Fruit fly (Drosophila melanogaster): Measurements from ENCODE around the gene Zmynd8.

Gene Zmynd8

DNA sequence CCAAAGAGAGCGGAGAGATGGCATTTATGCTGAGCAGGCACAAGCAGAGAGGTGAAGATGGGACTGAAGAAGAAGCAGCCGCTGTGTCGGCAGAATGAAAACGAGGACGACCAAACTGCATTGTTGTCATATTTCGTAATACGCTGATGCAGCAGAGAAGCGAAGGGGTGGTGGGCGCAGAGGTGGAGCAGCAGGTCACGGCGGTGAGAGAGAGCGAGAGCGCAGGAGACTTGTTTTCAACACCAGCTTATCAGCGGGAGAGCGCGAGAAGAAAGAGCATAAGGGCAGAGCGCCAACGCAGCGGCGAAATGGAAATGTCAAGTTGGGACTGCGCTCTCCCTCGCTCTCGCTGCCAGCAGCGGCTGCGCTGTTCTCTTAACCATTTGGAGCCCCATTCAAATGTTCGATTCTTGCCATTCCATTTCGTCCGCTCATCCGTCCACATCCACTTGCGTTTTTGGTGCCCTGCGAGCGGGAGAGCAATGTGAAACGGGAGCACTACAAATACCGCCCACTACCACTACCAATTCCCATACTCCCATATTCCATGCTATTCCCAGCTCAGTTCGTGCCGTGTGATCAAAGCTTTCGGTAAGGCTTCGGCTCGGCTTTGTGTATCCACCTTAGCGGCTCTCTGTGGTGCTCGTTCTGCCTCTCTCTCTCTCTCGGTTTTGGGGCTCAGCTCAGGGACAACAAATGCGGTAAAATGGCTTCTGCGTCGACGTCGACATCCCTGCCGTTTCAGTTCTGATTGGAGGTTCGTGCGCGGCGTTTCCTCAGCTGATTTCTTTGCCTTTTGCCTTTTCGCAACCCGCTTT lies 44.2 kb downstream of the Zmynd8 start, which contains the start of gene ttk (continued):
- TF ChIP-seq CG10274 (GFP tag; optimal IDR thresholded peaks at IDR 0.05): no peak
- TF ChIP-seq Antp (GFP tag; optimal IDR thresholded peaks at IDR 0.05): no peak
- TF ChIP-seq CG10979 (tag; optimal IDR thresholded peaks at IDR 0.05): no peak
- no peak for TF ChIP-seq CG9876 (GFP tag; optimal IDR thresholded peaks at IDR 0.05)
- TF ChIP-seq dati (GFP tag; IDR thresholded peaks at IDR 0.05): no peak
- no peak for TF ChIP-seq Lhr (GFP tag; optimal IDR thresholded peaks at IDR 0.05)
- peak; percentile 2 for TF ChIP-seq lab (GFP tag; optimal IDR thresholded peaks at IDR 0.05)
- TF ChIP-seq CG4328 (GFP tag; optimal IDR thresholded peaks at IDR 0.05): peak; percentile 17
- TF ChIP-seq HLHmδ (GFP tag; optimal IDR thresholded peaks at IDR 0.05): peak; percentile 9
- TF ChIP-seq zfh1 (GFP tag; IDR thresholded peaks at IDR 0.05): no peak
- no peak for TF ChIP-seq zen (tag; optimal IDR thresholded peaks at IDR 0.05)
- TF ChIP-seq pan (optimal IDR thresholded peaks at IDR 0.05): no peak
- no peak for TF ChIP-seq pan (GFP tag; optimal IDR thresholded peaks at IDR 0.05 in 1 of 2, IDR thresholded peaks at IDR 0.05 in 1 of 2)
- TF ChIP-seq Hr3 (GFP tag; optimal IDR thresholded peaks at IDR 0.05): no peak
- TF ChIP-seq dysf (GFP tag; IDR thresholded peaks at IDR 0.05): no peak
- no peak for TF ChIP-seq disco-r (GFP tag; optimal IDR thresholded peaks at IDR 0.05)
- no peak for TF ChIP-seq HHEX (GFP tag; optimal IDR thresholded peaks at IDR 0.05)
- no peak for TF ChIP-seq knrl (GFP tag; IDR thresholded peaks at IDR 0.05; ENCODE audit: partially characterized antibody)
- TF ChIP-seq cato (GFP tag; optimal IDR thresholded peaks at IDR 0.05; ENCODE audit: borderline replicate concordance): no peak
- TF ChIP-seq CG10267 (tag; optimal IDR thresholded peaks at IDR 0.05): no peak
- no peak for TF ChIP-seq CG5953 (GFP tag; IDR thresholded peaks at IDR 0.05)
- TF ChIP-seq Optix (GFP tag; IDR thresholded peaks at IDR 0.05): no peak
- TF ChIP-seq Doc3 (GFP tag; IDR thresholded peaks at IDR 0.05; ENCODE audit: partially characterized antibody): no peak; the same call in 1 of the 3 replicates
- no peak for TF ChIP-seq CHES-1-like (GFP tag; optimal IDR thresholded peaks at IDR 0.05)
- no peak for TF ChIP-seq row (GFP tag; IDR thresholded peaks at IDR 0.05)
- no peak for TF ChIP-seq sqz (GFP tag; optimal IDR thresholded peaks at IDR 0.05)
- peak; percentile 71 for TF ChIP-seq pros (GFP tag; optimal IDR thresholded peaks at IDR 0.05)
- TF ChIP-seq YL-1 (GFP tag; optimal IDR thresholded peaks at IDR 0.05): no peak
- TF ChIP-seq CG11560 (tag; IDR thresholded peaks at IDR 0.05): no peak
- no peak for TF ChIP-seq CG17361 (GFP tag; IDR thresholded peaks at IDR 0.05)
- no peak for TF ChIP-seq CG1024 (GFP tag; IDR thresholded peaks at IDR 0.05)
- TF ChIP-seq CG31388 (GFP tag; optimal IDR thresholded peaks at IDR 0.05): no peak
- TF ChIP-seq CG3847 (GFP tag; IDR thresholded peaks at IDR 0.05): no peak
- TF ChIP-seq Drgx (GFP tag; IDR thresholded peaks at IDR 0.05): no peak
- peak; percentile 72 for TF ChIP-seq zen2 (GFP tag; IDR thresholded peaks at IDR 0.05; ENCODE audit: partially characterized antibody)
- no peak for TF ChIP-seq CG43689 (GFP tag; IDR thresholded peaks at IDR 0.05)
- TF ChIP-seq ssp (GFP tag; IDR thresholded peaks at IDR 0.05): no peak
- no peak for TF ChIP-seq CG6791 (GFP tag; IDR thresholded peaks at IDR 0.05; ENCODE audit: partially characterized antibody)
- peak; percentile 58 for TF ChIP-seq chn (GFP tag; optimal IDR thresholded peaks at IDR 0.05)
- no peak for TF ChIP-seq CG34376 (GFP tag; optimal IDR thresholded peaks at IDR 0.05)
- no peak for TF ChIP-seq Vsx1 (GFP tag; optimal IDR thresholded peaks at IDR 0.05)
- no peak for TF ChIP-seq otp (GFP tag; IDR thresholded peaks at IDR 0.05)
- TF ChIP-seq HLH3B (GFP tag; IDR thresholded peaks at IDR 0.05): no peak
- no peak for TF ChIP-seq CG9727 (GFP tag; optimal IDR thresholded peaks at IDR 0.05)
- TF ChIP-seq CG13775 (GFP tag; optimal IDR thresholded peaks at IDR 0.05): no peak
- no peak for TF ChIP-seq CG15073 (GFP tag; optimal IDR thresholded peaks at IDR 0.05)
- peak; percentile 19 for TF ChIP-seq CG6813 (GFP tag; optimal IDR thresholded peaks at IDR 0.05)
- TF ChIP-seq Asciz (GFP tag; optimal IDR thresholded peaks at IDR 0.05): no peak
- TF ChIP-seq CG2116 (GFP tag; optimal IDR thresholded peaks at IDR 0.05): no peak
- TF ChIP-seq Rfx (GFP tag; IDR thresholded peaks at IDR 0.05): no peak

Data from whole organism, embryonic.